Worm (Caenorhabditis elegans): ENCODE measurements around the gene ets-7.

The ets-7 gene

DNA sequence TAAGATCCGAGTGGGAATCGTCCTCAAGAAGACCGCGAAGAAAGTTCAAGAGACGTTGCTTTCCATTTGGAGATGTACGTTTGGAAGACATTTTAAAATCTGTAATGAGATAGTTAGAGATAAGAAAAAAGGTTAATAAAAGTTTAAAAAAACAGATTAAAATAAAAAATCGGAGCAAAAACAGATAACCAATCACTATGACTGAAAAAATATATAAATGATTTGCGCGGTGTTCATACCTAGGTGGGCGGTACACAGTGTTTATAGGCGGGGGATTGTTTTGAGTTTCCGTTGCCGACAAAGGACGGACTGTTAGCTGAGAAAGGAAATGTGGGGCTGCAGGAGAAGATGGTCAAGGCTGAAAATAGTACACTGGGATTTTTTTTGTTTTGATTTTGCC, at the start of gene ets-7:
Gene ets-7 (minus strand): TSS at position 101 of the 400 bp plus-strand sequence.
- TF ChIP-seq ctbp-1 (GFP tag; IDR thresholded peaks at IDR 0.05): no peak
- no peak for TF ChIP-seq Y48G9A.11 (GFP tag; IDR thresholded peaks at IDR 0.05)
- TF ChIP-seq ztf-7 (tag; optimal IDR thresholded peaks at IDR 0.05): no peak
- TF ChIP-seq zfp-3 (GFP tag; conservative IDR thresholded peaks at IDR 0.05): no peak
- TF ChIP-seq zfp-2 (tag; optimal IDR thresholded peaks at IDR 0.05): no peak
- TF ChIP-seq egl-27 (tag; optimal IDR thresholded peaks at IDR 0.05): no peak

ce11 chrV:7604858-7605257, 46.3 kb upstream of the ets-7 start, which contains the start of gene clec-213:
Gene clec-213 (plus strand): TSS chrV:7605158.
- no peak for TF ChIP-seq nhr-41 (GFP tag; IDR thresholded peaks at IDR 0.05)
- no peak for TF ChIP-seq lin-1 (GFP tag; IDR thresholded peaks at IDR 0.05)
- TF ChIP-seq aly-2 (tag; optimal IDR thresholded peaks at IDR 0.05): no peak
- TF ChIP-seq lin-13 (GFP tag; optimal IDR thresholded peaks at IDR 0.05): no peak
- TF ChIP-seq R02D3.7 (tag; optimal IDR thresholded peaks at IDR 0.05): no peak
- TF ChIP-seq nhr-102 (tag; optimal IDR thresholded peaks at IDR 0.05): no peak
- TF ChIP-seq attf-4 (tag; optimal IDR thresholded peaks at IDR 0.05): no peak

DNA sequence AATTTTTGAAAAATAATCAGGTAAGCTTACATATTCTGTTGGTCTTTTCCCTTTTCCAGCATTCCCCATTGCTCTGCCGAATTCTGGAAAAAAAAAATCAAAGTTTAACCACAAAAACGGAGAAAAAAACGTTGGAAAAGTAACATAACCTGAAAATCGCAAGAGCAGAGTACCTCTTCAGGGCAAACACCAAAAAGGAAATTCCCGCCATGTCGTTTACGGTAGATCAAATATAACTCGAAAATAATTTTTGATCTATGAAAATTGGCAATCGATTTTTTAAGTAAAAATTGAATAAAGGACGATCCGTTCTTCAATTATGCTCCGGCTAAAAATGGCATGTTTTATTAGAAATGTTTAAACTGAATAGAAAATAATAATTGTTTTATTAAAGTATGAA, 44.8 kb upstream of the ets-7 start, which contains the start of gene C50E3.11:
Gene C50E3.11 (minus strand): TSS at position 83 of the 400 bp plus-strand sequence.
- TF ChIP-seq ceh-28 (tag; optimal IDR thresholded peaks at IDR 0.05) (no peak), F10B5.3 (tag; optimal IDR thresholded peaks at IDR 0.05) (no peak), ces-1 (GFP tag; optimal IDR thresholded peaks at IDR 0.05) (no peak), aly-2 (tag; optimal IDR thresholded peaks at IDR 0.05) (no peak), snpc-1.2 (GFP tag; IDR thresholded peaks at IDR 0.05) (no peak), lin-39 (tag; optimal IDR thresholded peaks at IDR 0.05) (no peak), hlh-30 (tag; optimal IDR thresholded peaks at IDR 0.05; ENCODE audit: insufficient read depth) (no peak), tra-1 (GFP tag; IDR thresholded peaks at IDR 0.05) (no peak), spr-1 (tag; optimal IDR thresholded peaks at IDR 0.05) (no peak)

DNA sequence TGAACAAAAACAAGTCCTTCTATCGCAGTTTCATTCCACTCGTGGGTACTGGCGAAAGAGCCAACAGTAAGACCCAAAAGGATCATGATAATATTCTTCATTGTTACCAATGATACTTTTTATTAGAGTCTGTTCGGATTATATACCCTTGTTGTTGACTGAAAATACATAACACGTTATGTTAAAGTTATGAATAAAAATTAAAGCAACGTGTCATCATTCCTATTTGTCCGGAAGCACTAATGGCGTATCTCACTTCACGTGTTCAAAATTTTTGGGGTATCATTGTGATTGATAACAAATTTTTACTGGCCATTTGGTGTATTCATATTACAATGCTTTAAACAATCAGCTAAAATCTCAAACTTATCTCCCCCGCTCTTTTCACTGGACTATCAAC, 42.9 kb upstream of the ets-7 start, which contains the start of gene scl-26:
Gene scl-26 (minus strand): TSS at position 101 of the 400 bp plus-strand sequence.
- no peak for TF ChIP-seq lin-39 (tag; optimal IDR thresholded peaks at IDR 0.05)
- no peak for TF ChIP-seq lin-13 (GFP tag; optimal IDR thresholded peaks at IDR 0.05)
- no peak for TF ChIP-seq nhr-10 (tag; optimal IDR thresholded peaks at IDR 0.05)
- no peak for TF ChIP-seq ceh-62 (tag; optimal IDR thresholded peaks at IDR 0.05)

- TF ChIP-seq ceh-62 (tag; optimal IDR thresholded peaks at IDR 0.05): no peak
These were observed 41.6 kb upstream of the ets-7 start, which contains the start of gene C50E3.9 for ce11 chrV:7600149-7600548. Gene C50E3.9 (minus strand): TSS chrV:7600249.

- TF ChIP-seq egl-43 (GFP tag; IDR thresholded peaks at IDR 0.05) (no peak), php-3 (GFP tag; IDR thresholded peaks at IDR 0.05) (no peak), ztf-11 (tag; optimal IDR thresholded peaks at IDR 0.05) (no peak), cey-2 (tag; optimal IDR thresholded peaks at IDR 0.05; ENCODE audit: borderline replicate concordance, insufficient read depth) (no peak), attf-4 (tag; optimal IDR thresholded peaks at IDR 0.05) (no peak), zfp-3 (GFP tag; conservative IDR thresholded peaks at IDR 0.05) (no peak), unc-39 (tag; optimal IDR thresholded peaks at IDR 0.05) (no peak), ceh-44 (GFP tag; IDR thresholded peaks at IDR 0.05) (no peak), fos-1 (tag; optimal IDR thresholded peaks at IDR 0.05) (no peak), mdt-29 (GFP tag; IDR thresholded peaks at IDR 0.05) (no peak), mep-1 (tag; optimal IDR thresholded peaks at IDR 0.05) (no peak)
These were observed 39.7 kb upstream of the ets-7 start, which contains the start of gene C50E3.7 for ce11 chrV:7598269-7598668. Gene C50E3.7 (minus strand): TSS chrV:7598369.
